Fruit fly (Drosophila melanogaster): ENCODE measurements around the gene wts.
A peak's percentile ranks its signal among the peaks of the same experiment; 100 is the strongest.

The wts gene

dm6 chr3R:30797323-30797911 is 9.0 kb downstream of the wts start (continued):
- TF ChIP-seq CG12236 (GFP tag; optimal IDR thresholded peaks at IDR 0.05) (no peak), CG8290 (GFP tag; optimal IDR thresholded peaks at IDR 0.05) (no peak), CG8290 (tag; optimal IDR thresholded peaks at IDR 0.05) (no peak), H2.0 (GFP tag; IDR thresholded peaks at IDR 0.05) (peak; percentile 65), CG6689 (GFP tag; IDR thresholded peaks at IDR 0.05) (peak; percentile 72), eyg (GFP tag; optimal IDR thresholded peaks at IDR 0.05) (no peak), gsb (GFP tag; IDR thresholded peaks at IDR 0.05) (peak; percentile 63), CG12391 (tag; optimal IDR thresholded peaks at IDR 0.05) (peak; percentile 66), Ssrp (tag; optimal IDR thresholded peaks at IDR 0.05) (peak; percentile 51), cwo (GFP tag; optimal IDR thresholded peaks at IDR 0.05) (peak; percentile 21), kay (GFP tag; optimal IDR thresholded peaks at IDR 0.05) (no peak), Dll (GFP tag; IDR thresholded peaks at IDR 0.05; ENCODE audit: partially characterized antibody) (peak; percentile 33; the same call in 2 of the 4 replicates), Abd-B (GFP tag; optimal IDR thresholded peaks at IDR 0.05) (peak; percentile 53), prd (optimal IDR thresholded peaks at IDR 0.05) (no peak), prd (GFP tag; IDR thresholded peaks at IDR 0.05) (peak; percentile 79), Ets97D (GFP tag; optimal IDR thresholded peaks at IDR 0.05) (no peak), ara (GFP tag; IDR thresholded peaks at IDR 0.05) (no peak), ab (GFP tag; optimal IDR thresholded peaks at IDR 0.05) (no peak), Chrac-16 (GFP tag; optimal IDR thresholded peaks at IDR 0.05) (peak; percentile 43), CG7745 (tag; optimal IDR thresholded peaks at IDR 0.05) (no peak), CG3281 (GFP tag; optimal IDR thresholded peaks at IDR 0.05) (peak; percentile 59), CG9437 (GFP tag; optimal IDR thresholded peaks at IDR 0.05) (peak; percentile 45), Dip3 (GFP tag; optimal IDR thresholded peaks at IDR 0.05) (peak; percentile 54), stc (GFP tag; IDR thresholded peaks at IDR 0.05) (peak; percentile 57; the same call in 1 of the 2 replicates), CG3163 (GFP tag; optimal IDR thresholded peaks at IDR 0.05) (no peak), amos (GFP tag; IDR thresholded peaks at IDR 0.05; ENCODE audit: partially characterized antibody) (no peak), CG4617 (GFP tag; optimal IDR thresholded peaks at IDR 0.05; ENCODE audit: borderline replicate concordance) (no peak), wor (GFP tag; IDR thresholded peaks at IDR 0.05) (peak; percentile 43; the same call in 1 of the 2 replicates), Meics (GFP tag; optimal IDR thresholded peaks at IDR 0.05) (peak; percentile 70), CG7271 (tag; optimal IDR thresholded peaks at IDR 0.05) (no peak), CG7928 (GFP tag; optimal IDR thresholded peaks at IDR 0.05) (peak; percentile 34), Mad (GFP tag; optimal IDR thresholded peaks at IDR 0.05) (peak; percentile 15), Sry-β (GFP tag; optimal IDR thresholded peaks at IDR 0.05) (no peak), Oli (tag; optimal IDR thresholded peaks at IDR 0.05) (peak; percentile 73), B-H1 (GFP tag; IDR thresholded peaks at IDR 0.05) (peak; percentile 49), crol (GFP tag; IDR thresholded peaks at IDR 0.05) (no peak), CG2712 (tag; optimal IDR thresholded peaks at IDR 0.05) (peak; percentile 75), HmgZ (tag; optimal IDR thresholded peaks at IDR 0.05) (peak; percentile 49), Dfd (GFP tag; optimal IDR thresholded peaks at IDR 0.05) (no peak), Dbx (GFP tag; IDR thresholded peaks at IDR 0.05) (peak; percentile 79; the same call in 2 of the 3 replicates), CG14050 (GFP tag; IDR thresholded peaks at IDR 0.05) (peak; percentile 67), pnt (GFP tag; optimal IDR thresholded peaks at IDR 0.05) (no peak), CG12071 (GFP tag; optimal IDR thresholded peaks at IDR 0.05) (peak; percentile 50), ftz-f1 (GFP tag; optimal IDR thresholded peaks at IDR 0.05) (no peak), CG17328 (GFP tag; IDR thresholded peaks at IDR 0.05) (peak; percentile 68), jigr1 (GFP tag; IDR thresholded peaks at IDR 0.05) (0 out of 3 replicates have a peak, but pooled peaks have one; percentile 25), Vsx1 (GFP tag; optimal IDR thresholded peaks at IDR 0.05) (peak; percentile 53), PHDP (tag; optimal IDR thresholded peaks at IDR 0.05) (peak; percentile 74), Spps (tag; optimal IDR thresholded peaks at IDR 0.05) (no peak), Xrp1 (GFP tag; IDR thresholded peaks at IDR 0.05) (peak; percentile 78), Mes4 (GFP tag; optimal IDR thresholded peaks at IDR 0.05) (no peak)

All from whole organism, embryonic.